Fruit fly (Drosophila melanogaster) whole organism, embryonic: ENCODE data around the gene CG13113.

ENCODE experiments used
- Ada2b ChIP-seq: fragments of 200-800 bp; sonication (Bioruptor generic); IDR thresholded peaks from 2 replicates; pipeline ENCODE4 v1.3.6; 2022; ENCODE audit warnings: missing biosample characterization, missing genetic modification characterization
- Atf3 ChIP-seq: fragments of 200-800 bp; sonication (Bioruptor generic); optimal IDR thresholded peaks from 3 replicates; lab custom pipeline; 2016; ENCODE audit warnings: missing biosample characterization, missing genetic modification characterization
- Bdp1 ChIP-seq: fragments of 200-800 bp; sonication (Bioruptor generic); optimal IDR thresholded peaks from 3 replicates; lab custom pipeline; 2016; ENCODE audit warnings: missing biosample characterization, missing genetic modification characterization
- CG11093 ChIP-seq: fragments of 200-800 bp; sonication (Bioruptor generic); IDR thresholded peaks from 3 replicates; pipeline ENCODE4 v1.3.6; 2022; ENCODE audit warnings: missing biosample characterization, missing genetic modification characterization
- CG11696 ChIP-seq: fragments of 200-800 bp; sonication (Bioruptor generic); IDR thresholded peaks from 2 replicates; pipeline ENCODE4 v1.3.6; 2022; ENCODE audit warnings: missing biosample characterization, missing genetic modification characterization
- CG11723 ChIP-seq: fragments of 200-800 bp; sonication (Bioruptor generic); optimal IDR thresholded peaks from 2 replicates; lab custom pipeline; 2017; ENCODE audit warnings: missing biosample characterization, mild to moderate bottlenecking, missing genetic modification characterization
- CG12071 ChIP-seq: fragments of 200-800 bp; sonication (Bioruptor generic); optimal IDR thresholded peaks from 3 replicates; lab custom pipeline; 2018; ENCODE audit warnings: missing biosample characterization, mild to moderate bottlenecking, missing genetic modification characterization
- CG12391 ChIP-seq: fragments of 200-800 bp; sonication (Bioruptor generic); optimal IDR thresholded peaks from 3 replicates; lab custom pipeline; 2018; ENCODE audit warnings: missing biosample characterization, mild to moderate bottlenecking, missing genetic modification characterization, moderate library complexity
- CG14014 ChIP-seq: fragments of 200-800 bp; sonication (Bioruptor generic); IDR thresholded peaks from 2 replicates; pipeline ENCODE4 v1.3.6; 2022; ENCODE audit warnings: missing biosample characterization, missing genetic modification characterization
- CG14710 ChIP-seq: fragments of 200-800 bp; sonication (Bioruptor generic); optimal IDR thresholded peaks from 3 replicates; lab custom pipeline; 2019; ENCODE audit warnings: missing biosample characterization, mild to moderate bottlenecking, missing genetic modification characterization, moderate library complexity
- CG14965 ChIP-seq: fragments of 200-800 bp; sonication (Bioruptor generic); optimal IDR thresholded peaks from 2 replicates; lab custom pipeline; 2016; ENCODE audit warnings: missing biosample characterization, missing genetic modification characterization, borderline replicate concordance
- CG15269 ChIP-seq: fragments of 200-800 bp; sonication (Bioruptor generic); optimal IDR thresholded peaks from 2 replicates; lab custom pipeline; 2018; ENCODE audit warnings: missing biosample characterization, mild to moderate bottlenecking, missing genetic modification characterization, moderate library complexity
- CG15696 ChIP-seq: fragments of 200-800 bp; sonication (Bioruptor generic); optimal IDR thresholded peaks from 2 replicates; lab custom pipeline; 2019; ENCODE audit warnings: missing biosample characterization, mild to moderate bottlenecking, missing genetic modification characterization, moderate library complexity
- CG17328 ChIP-seq: fragments of 200-800 bp; sonication (Bioruptor generic); IDR thresholded peaks from 2 replicates; pipeline ENCODE4 v1.3.6; 2022; ENCODE audit warnings: missing biosample characterization, missing genetic modification characterization
- CG18599 ChIP-seq: fragments of 200-800 bp; sonication (Bioruptor generic); optimal IDR thresholded peaks from 3 replicates; lab custom pipeline; 2017; ENCODE audit warnings: missing biosample characterization, missing genetic modification characterization, mild to moderate bottlenecking, moderate library complexity, missing genetic modification reagents
- CG2875 ChIP-seq: fragments of 200-800 bp; sonication (Bioruptor generic); optimal IDR thresholded peaks from 2 replicates; lab custom pipeline; 2017; ENCODE audit warnings: missing biosample characterization, mild to moderate bottlenecking, missing genetic modification characterization, missing genetic modification reagents
- CG2889 ChIP-seq: fragments of 200-800 bp; sonication (Bioruptor generic); IDR thresholded peaks from 3 replicates; pipeline ENCODE4 v1.3.6; 2022; ENCODE audit warnings: missing biosample characterization, missing genetic modification characterization
- CG34224 ChIP-seq: fragments of 200-800 bp; sonication (Bioruptor generic); IDR thresholded peaks from 3 replicates; pipeline ENCODE4 v1.3.6; 2022; ENCODE audit warnings: missing biosample characterization, missing genetic modification characterization; ENCODE audit not compliant: partially characterized antibody
- CG3847 ChIP-seq: fragments of 200-800 bp; sonication (Bioruptor generic); IDR thresholded peaks from 2 replicates; pipeline ENCODE4 v1.3.6; 2022; ENCODE audit warnings: missing biosample characterization, missing genetic modification characterization
- CG4360 ChIP-seq: fragments of 200-800 bp; sonication (Bioruptor generic); IDR thresholded peaks from 2 replicates; pipeline ENCODE4 v1.3.6; 2022; ENCODE audit warnings: missing biosample characterization, missing genetic modification characterization
- CG5180 ChIP-seq: fragments of 200-800 bp; sonication (Bioruptor generic); optimal IDR thresholded peaks from 3 replicates; lab custom pipeline; 2017; ENCODE audit warnings: missing biosample characterization, missing genetic modification characterization, mild to moderate bottlenecking, moderate library complexity, missing genetic modification reagents
- CG7372 ChIP-seq: fragments of 200-800 bp; sonication (Bioruptor generic); IDR thresholded peaks from 2 replicates; pipeline ENCODE4 v1.3.6; 2022; ENCODE audit warnings: missing biosample characterization, missing genetic modification characterization
- CG8924 ChIP-seq: fragments of 200-800 bp; optimal IDR thresholded peaks from 3 replicates; lab custom pipeline; 2019; ENCODE audit warnings: missing biosample characterization, mild to moderate bottlenecking, missing genetic modification characterization, moderate library complexity
- CG9727 ChIP-seq: fragments of 200-800 bp; sonication (Bioruptor generic); optimal IDR thresholded peaks from 3 replicates; lab custom pipeline; 2017; ENCODE audit warnings: missing biosample characterization, mild to moderate bottlenecking, missing genetic modification characterization
- Dad ChIP-seq: fragments of 200-800 bp; sonication (Bioruptor generic); optimal IDR thresholded peaks from 3 replicates; lab custom pipeline; 2016; ENCODE audit warnings: missing biosample characterization, missing genetic modification characterization
- Gug ChIP-seq: fragments of 200-800 bp; sonication (Bioruptor generic); IDR thresholded peaks from 4 replicates; pipeline ENCODE4 v1.3.6; 2022; ENCODE audit warnings: missing biosample characterization, missing genetic modification characterization
- HLH3B ChIP-seq: fragments of 200-800 bp; sonication (Bioruptor generic); IDR thresholded peaks from 2 replicates; pipeline ENCODE4 v1.3.6; 2022; ENCODE audit warnings: missing biosample characterization, missing genetic modification characterization
- Opbp ChIP-seq: fragments of 200-800 bp; sonication (Bioruptor generic); IDR thresholded peaks from 3 replicates; pipeline ENCODE4 v1.3.6; 2022; ENCODE audit warnings: missing biosample characterization, missing genetic modification characterization; ENCODE audit not compliant: partially characterized antibody
- Pdp1 ChIP-seq, 2 experiments: fragments of 200-800 bp; sonication (Bioruptor generic); optimal IDR thresholded peaks; 3 replicates each; lab custom pipeline; 2016; ENCODE audit warnings: missing biosample characterization in 2 of 2, missing genetic modification characterization in 2 of 2, mild to moderate bottlenecking in 1 of 2, moderate library complexity in 1 of 2
- Ravus ChIP-seq: fragments of 200-800 bp; sonication (Bioruptor generic); IDR thresholded peaks from 2 replicates; pipeline ENCODE4 v1.3.6; 2022; ENCODE audit warnings: missing biosample characterization, missing genetic modification characterization
- Side ChIP-seq: fragments of 200-800 bp; sonication (Bioruptor generic); optimal IDR thresholded peaks from 2 replicates; lab custom pipeline; 2016; ENCODE audit warnings: missing biosample characterization, missing genetic modification characterization
- crp ChIP-seq, 2 experiments: fragments of 200-800 bp; sonication (Bioruptor generic); optimal IDR thresholded peaks; 2 replicates in 1 of 2; 3 replicates in 1 of 2; lab custom pipeline; 2017; ENCODE audit warnings: missing biosample characterization in 2 of 2, missing genetic modification characterization in 2 of 2, mild to moderate bottlenecking in 1 of 2, moderate library complexity in 1 of 2
- esg ChIP-seq: fragments of 200-800 bp; sonication (Bioruptor generic); conservative IDR thresholded peaks from 2 replicates; pipeline ENCODE4 v1.3.6; 2022; ENCODE audit warnings: missing biosample characterization, missing genetic modification characterization
- exex ChIP-seq: fragments of 200-800 bp; sonication (Bioruptor generic); optimal IDR thresholded peaks from 4 replicates; lab custom pipeline; 2018; ENCODE audit warnings: missing biosample characterization, mild to moderate bottlenecking, missing genetic modification characterization, moderate library complexity
- fd96Cb ChIP-seq: fragments of 200-800 bp; sonication (Bioruptor generic); optimal IDR thresholded peaks from 2 replicates; lab custom pipeline; 2018; ENCODE audit warnings: missing biosample characterization, mild to moderate bottlenecking, missing genetic modification characterization, moderate library complexity
- gce ChIP-seq: fragments of 200-800 bp; sonication (Bioruptor generic); IDR thresholded peaks from 3 replicates; pipeline ENCODE4 v1.3.6; 2022; ENCODE audit warnings: missing biosample characterization, missing genetic modification characterization
- gro ChIP-seq: fragments of 200-800 bp; sonication (Bioruptor generic); optimal IDR thresholded peaks from 2 replicates; lab custom pipeline; 2016; ENCODE audit warnings: missing biosample characterization, missing genetic modification characterization
- ham ChIP-seq: fragments of 200-800 bp; sonication (Bioruptor generic); IDR thresholded peaks from 2 replicates; pipeline ENCODE4 v1.3.6; 2022; ENCODE audit warnings: missing biosample characterization, missing genetic modification characterization
- mirr ChIP-seq: fragments of 200-800 bp; sonication (Bioruptor generic); optimal IDR thresholded peaks from 3 replicates; lab custom pipeline; 2018; ENCODE audit warnings: missing biosample characterization, mild to moderate bottlenecking, missing genetic modification characterization
- nerfin-2 ChIP-seq: fragments of 200-800 bp; sonication (Bioruptor generic); IDR thresholded peaks from 2 replicates; pipeline ENCODE4 v1.3.6; 2022; ENCODE audit warnings: missing biosample characterization, missing genetic modification characterization; ENCODE audit not compliant: partially characterized antibody
- odd ChIP-seq: fragments of 200-800 bp; sonication (Bioruptor generic); optimal IDR thresholded peaks from 2 replicates; lab custom pipeline; 2017; ENCODE audit warnings: missing biosample characterization, mild to moderate bottlenecking, missing genetic modification characterization
- otp ChIP-seq: fragments of 200-800 bp; sonication (Bioruptor generic); IDR thresholded peaks from 3 replicates; pipeline ENCODE4, ENCODE4 v1.3.6; 2022; ENCODE audit warnings: missing biosample characterization, missing genetic modification characterization
- ranshi ChIP-seq: fragments of 200-800 bp; sonication (Bioruptor generic); IDR thresholded peaks from 2 replicates; pipeline ENCODE4 v1.3.6; 2022; ENCODE audit warnings: missing biosample characterization, missing genetic modification characterization
- sd ChIP-seq: fragments of 200-800 bp; sonication (Bioruptor generic); optimal IDR thresholded peaks from 3 replicates; lab custom pipeline; 2018; ENCODE audit warnings: missing biosample characterization, mild to moderate bottlenecking, missing genetic modification characterization, moderate library complexity
- sr ChIP-seq: fragments of 200-800 bp; sonication (Bioruptor generic); IDR thresholded peaks from 3 replicates; pipeline ENCODE4 v1.3.6; 2022; ENCODE audit warnings: missing biosample characterization, missing genetic modification characterization
- stc ChIP-seq: fragments of 200-800 bp; sonication (Bioruptor generic); IDR thresholded peaks from 2 replicates; pipeline ENCODE4 v1.3.6; 2022; ENCODE audit warnings: missing biosample characterization, missing genetic modification characterization
- unc-4 ChIP-seq: fragments of 200-800 bp; sonication (Bioruptor generic); IDR thresholded peaks from 2 replicates; pipeline ENCODE4 v1.3.6; 2022; ENCODE audit warnings: missing biosample characterization, missing genetic modification characterization; ENCODE audit not compliant: partially characterized antibody
- zen ChIP-seq: fragments of 200-800 bp; sonication (Bioruptor generic); optimal IDR thresholded peaks from 3 replicates; lab custom pipeline; 2018; ENCODE audit warnings: missing biosample characterization, mild to moderate bottlenecking, missing genetic modification characterization, moderate library complexity
- zf30C ChIP-seq: fragments of 200-800 bp; sonication (Bioruptor generic); optimal IDR thresholded peaks from 3 replicates; lab custom pipeline; 2018; ENCODE audit warnings: missing biosample characterization, mild to moderate bottlenecking, missing genetic modification characterization
- zfh2 ChIP-seq: fragments of 200-800 bp; sonication (Bioruptor generic); optimal IDR thresholded peaks from 2 replicates; lab custom pipeline; 2016; ENCODE audit warnings: missing biosample characterization, missing genetic modification characterization

CG13113 gene

DNA sequence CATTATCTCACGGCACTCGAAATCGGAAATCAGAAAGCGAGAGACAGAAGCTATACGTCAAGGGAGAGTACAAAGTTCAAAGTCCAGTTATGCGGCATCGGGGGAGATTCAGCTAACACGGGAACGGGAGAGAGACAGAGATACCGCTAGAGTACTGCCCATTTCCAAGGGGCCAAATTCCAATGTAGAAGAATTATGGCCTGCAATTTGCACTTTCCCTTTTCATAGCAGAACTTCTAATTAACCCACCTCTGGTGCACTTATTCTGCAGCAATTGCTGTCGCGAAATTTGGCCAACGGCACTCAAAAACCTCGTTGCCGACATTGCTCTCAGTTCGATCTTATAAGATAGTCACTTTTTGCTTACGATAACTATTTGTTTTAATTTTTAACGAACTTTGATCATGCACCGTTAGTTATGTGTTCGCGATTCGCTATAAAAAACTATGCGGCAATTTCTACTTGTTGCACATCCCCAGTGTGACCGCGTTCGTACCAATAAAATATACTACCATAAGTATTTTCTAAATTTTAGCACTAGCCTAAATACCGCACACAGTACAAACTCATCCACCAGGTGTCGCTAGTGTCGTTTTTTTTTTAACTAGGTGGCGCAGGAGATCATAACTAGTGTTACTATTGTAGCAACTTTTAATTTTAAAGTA is 32.4 kb downstream of the CG13113 start, which contains the start of gene Mtpalpha (continued):
- TF ChIP-seq CG12391 (peak; percentile 44), ham (no peak), gce (GFP tag; lab: Robert Waterston, UW) (no peak), stc (GFP tag; lab: Robert Waterston, UW) (no peak; the same call in 1 of the 2 replicates), CG14710 (tag; lab: Kevin White, UChicago) (peak; percentile 47), Dad (no peak), zf30C (GFP tag; lab: Kevin White, UChicago) (no peak), Side (peak; percentile 34), CG17328 (no peak), CG2889 (GFP tag; lab: Robert Waterston, UW) (no peak), CG7372 (GFP tag; lab: Robert Waterston, UW) (no peak), fd96Cb (tag; lab: Kevin White, UChicago) (no peak), zfh2 (GFP tag; lab: Kevin White, UChicago) (peak; percentile 9), CG2875 (GFP tag; lab: Kevin White, UChicago) (no peak), CG15269 (tag; lab: Kevin White, UChicago) (peak; percentile 20), CG5180 (GFP tag; lab: Kevin White, UChicago) (no peak), zen (tag; lab: Kevin White, UChicago) (no peak), CG8924 (tag; lab: Kevin White, UChicago) (no peak), CG18599 (no peak), nerfin-2 (no peak), CG9727 (GFP tag; lab: Kevin White, UChicago) (no peak), CG14965 (GFP tag; lab: Kevin White, UChicago) (no peak), CG11093 (GFP tag; lab: Robert Waterston, UW) (no peak), Bdp1 (GFP tag; lab: Kevin White, UChicago) (no peak), CG14014 (GFP tag; lab: Robert Waterston, UW) (no peak), HLH3B (GFP tag; lab: Robert Waterston, UW) (no peak), Gug (0 out of 4 replicates have a peak, but pooled peaks have one; percentile 20), sr (no peak), mirr (GFP tag; lab: Kevin White, UChicago) (peak; percentile 42), Pdp1 (GFP tag; optimal IDR thresholded peaks at IDR 0.05; lab: Kevin White, UChicago) (peak; percentile 32 to 77), CG12071 (GFP tag; lab: Kevin White, UChicago) (no peak), odd (GFP tag; lab: Kevin White, UChicago) (no peak), Opbp (GFP tag; lab: Robert Waterston, UW) (no peak), gro (GFP tag; lab: Kevin White, UChicago) (peak; percentile 59), exex (tag; lab: Kevin White, UChicago) (no peak), CG3847 (GFP tag; lab: Robert Waterston, UW) (peak; percentile 50; the same call in 1 of the 2 replicates), Atf3 (GFP tag; lab: Kevin White, UChicago) (no peak), CG34224 (no peak), CG11696 (GFP tag; lab: Robert Waterston, UW) (no peak), sd (no peak), otp (GFP tag; lab: Robert Waterston, UW) (no peak), esg (GFP tag; lab: Robert Waterston, UW) (no peak), CG4360 (GFP tag; lab: Robert Waterston, UW) (no peak), unc-4 (GFP tag; lab: Robert Waterston, UW) (0 out of 2 replicates have a peak, but pooled peaks have one; percentile 20), crp (GFP tag; optimal IDR thresholded peaks at IDR 0.05; lab: Kevin White, UChicago) (no peak), ranshi (no peak), CG11723 (GFP tag; lab: Kevin White, UChicago) (no peak), Ravus (GFP tag; lab: Robert Waterston, UW) (no peak), CG15696 (tag; lab: Kevin White, UChicago) (peak; percentile 52), Ada2b (GFP tag; lab: Robert Waterston, UW) (no peak)
